Fruit fly (Drosophila melanogaster): ENCODE results near the gene Nplp4.
A peak's percentile ranks its signal among the peaks of the same experiment; 100 is the strongest.

Nplp4 gene

dm6 chr2L:1975473-1975872 lies 32.7 kb upstream of the Nplp4 start:
- no peak for TF ChIP-seq Eip75B (GFP tag; optimal IDR thresholded peaks at IDR 0.05)

dm6 chr2L:1979196-1979818 lies 28.9 kb upstream of the Nplp4 start:
- TF ChIP-seq Sox102F (GFP tag; optimal IDR thresholded peaks at IDR 0.05) (no peak), salr (GFP tag; optimal IDR thresholded peaks at IDR 0.05) (no peak), CG10669 (GFP tag; optimal IDR thresholded peaks at IDR 0.05) (no peak)

dm6 chr2L:1980708-1981339 lies 27.4 kb upstream of the Nplp4 start, which contains the start of the genes CG15356 and CG15362:
TSS of gene CG15356 (minus strand) at chr2L:1980755.
TSS of gene CG15362 (plus strand) at chr2L:1981176.
- TF ChIP-seq Ets96B (tag; optimal IDR thresholded peaks at IDR 0.05) (no peak), dsx (GFP tag; optimal IDR thresholded peaks at IDR 0.05; ENCODE audit: poor library complexity, severe bottlenecking) (peak; percentile 92), CG3032 (tag; optimal IDR thresholded peaks at IDR 0.05) (peak; percentile 42), CG15336 (GFP tag; IDR thresholded peaks at IDR 0.05) (no peak), lz (GFP tag; optimal IDR thresholded peaks at IDR 0.05) (peak; percentile 29), eg (GFP tag; IDR thresholded peaks at IDR 0.05) (0 out of 3 replicates have a peak, but pooled peaks have one; percentile 17), CG32006 (GFP tag; optimal IDR thresholded peaks at IDR 0.05) (peak; percentile 18), Hr4 (GFP tag; optimal IDR thresholded peaks at IDR 0.05) (peak; percentile 31), cyc (GFP tag; optimal IDR thresholded peaks at IDR 0.05) (peak; percentile 39), CG11902 (GFP tag; optimal IDR thresholded peaks at IDR 0.05) (no peak), CG31627 (GFP tag; optimal IDR thresholded peaks at IDR 0.05) (peak; percentile 29), esn (GFP tag; optimal IDR thresholded peaks at IDR 0.05) (peak; percentile 46), Eip78C (GFP tag) (peak; percentile 66), CG4318 (GFP tag; optimal IDR thresholded peaks at IDR 0.05) (no peak), Hr39 (GFP tag; optimal IDR thresholded peaks at IDR 0.05) (peak; percentile 37), Eip93F (GFP tag; optimal IDR thresholded peaks at IDR 0.05) (peak; percentile 57), Sox102F (GFP tag; optimal IDR thresholded peaks at IDR 0.05) (no peak), CG8119 (GFP tag; IDR thresholded peaks at IDR 0.05) (0 out of 3 replicates have a peak, but pooled peaks have one; percentile 30), CG9139 (GFP tag; optimal IDR thresholded peaks at IDR 0.05) (no peak), topi (GFP tag; optimal IDR thresholded peaks at IDR 0.05) (peak; percentile 55)

- TF ChIP-seq CG32006 (GFP tag; optimal IDR thresholded peaks at IDR 0.05): peak; percentile 10
- TF ChIP-seq vri (GFP tag; optimal IDR thresholded peaks at IDR 0.05): no peak
- no peak for TF ChIP-seq spab (GFP tag; optimal IDR thresholded peaks at IDR 0.05)
- no peak for TF ChIP-seq cyc (GFP tag; optimal IDR thresholded peaks at IDR 0.05)
- peak; percentile 12 for TF ChIP-seq CG31627 (GFP tag; optimal IDR thresholded peaks at IDR 0.05)
- TF ChIP-seq net (GFP tag; optimal IDR thresholded peaks at IDR 0.05): no peak
- TF ChIP-seq Hr4 (GFP tag; optimal IDR thresholded peaks at IDR 0.05): peak; percentile 46
- no peak for TF ChIP-seq CG34406 (GFP tag; optimal IDR thresholded peaks at IDR 0.05)
- no peak for TF ChIP-seq Ets96B (tag; optimal IDR thresholded peaks at IDR 0.05)
- no peak for TF ChIP-seq Hr39 (GFP tag; optimal IDR thresholded peaks at IDR 0.05)
- no peak for TF ChIP-seq CG8119 (GFP tag; IDR thresholded peaks at IDR 0.05)
- peak; percentile 29 for TF ChIP-seq Eip78C (GFP tag)
- no peak for TF ChIP-seq Sox15 (GFP tag; optimal IDR thresholded peaks at IDR 0.05)
- TF ChIP-seq Smox (GFP tag; optimal IDR thresholded peaks at IDR 0.05): no peak
- TF ChIP-seq CG11902 (GFP tag; optimal IDR thresholded peaks at IDR 0.05): no peak
- no peak for TF ChIP-seq CG10669 (GFP tag; optimal IDR thresholded peaks at IDR 0.05)
- no peak for TF ChIP-seq CG9139 (GFP tag; optimal IDR thresholded peaks at IDR 0.05)
- peak; percentile 9 for TF ChIP-seq dsx (GFP tag; optimal IDR thresholded peaks at IDR 0.05; ENCODE audit: poor library complexity, severe bottlenecking)
- no peak for TF ChIP-seq Ets21C (GFP tag; optimal IDR thresholded peaks at IDR 0.05)
- TF ChIP-seq topi (GFP tag; optimal IDR thresholded peaks at IDR 0.05): peak; percentile 11
- no peak for TF ChIP-seq CG3919 (GFP tag; optimal IDR thresholded peaks at IDR 0.05)
- peak; percentile 29 for TF ChIP-seq lz (GFP tag; optimal IDR thresholded peaks at IDR 0.05)
- TF ChIP-seq Eip93F (GFP tag; optimal IDR thresholded peaks at IDR 0.05): peak; percentile 4
- no peak for TF ChIP-seq CG11294 (GFP tag; IDR thresholded peaks at IDR 0.05)
- TF ChIP-seq Blimp-1 (GFP tag; optimal IDR thresholded peaks at IDR 0.05): no peak
- TF ChIP-seq CG6163 (GFP tag; IDR thresholded peaks at IDR 0.05): no peak
- TF ChIP-seq acj6 (GFP tag; optimal IDR thresholded peaks at IDR 0.05): no peak
- no peak for TF ChIP-seq CG6276 (GFP tag; optimal IDR thresholded peaks at IDR 0.05)
- no peak for TF ChIP-seq CG11762 (GFP tag; optimal IDR thresholded peaks at IDR 0.05; ENCODE audit: insufficient read depth)
- TF ChIP-seq esn (GFP tag; optimal IDR thresholded peaks at IDR 0.05): peak; percentile 35
Observed at dm6 chr2L:1981726-1982367, 26.4 kb upstream of the Nplp4 start, which contains the start of gene CG7289. TSS of gene CG7289 (plus strand) at chr2L:1982217.
